Worm (Caenorhabditis elegans) whole organism, midembryonic: ENCODE measurements around the gene Y44F5A.1.
A peak's percentile ranks its signal among the peaks of the same experiment; 100 is the strongest.

Source experiments
- T22C8.4 ChIP-seq: fragments of 200-800 bp; sonication (Bioruptor generic); IDR thresholded peaks from 2 replicates; pipeline ENCODE4 v1.3.6; 2022; ENCODE audit warnings: missing genetic modification characterization, missing compliant biosample characterization
- cog-1 ChIP-seq: sonication (generic microtip); optimal IDR thresholded peaks from 2 replicates; lab custom pipeline; 2016; ENCODE audit warnings: missing genetic modification characterization, missing compliant biosample characterization
- flt-1 ChIP-seq: fragments of 200-800 bp; sonication (Bioruptor generic); IDR thresholded peaks from 2 replicates; pipeline ENCODE4 v1.3.6; 2022; ENCODE audit warnings: missing genetic modification characterization, missing compliant biosample characterization
- klf-2 ChIP-seq: fragments of 200-800 bp; sonication (Bioruptor generic); conservative IDR thresholded peaks from 2 replicates; pipeline ENCODE4 v1.3.6; 2022; ENCODE audit warnings: missing genetic modification reagents, missing genetic modification characterization, missing compliant biosample characterization
- med-1 ChIP-seq: sonication (generic microtip); optimal IDR thresholded peaks from 2 replicates; lab custom pipeline; 2017; ENCODE audit warnings: missing genetic modification characterization, mild to moderate bottlenecking, missing compliant biosample characterization, antibody characterized with exemption, missing genetic modification reagents; ENCODE audit not compliant: insufficient read depth
- ref-1 ChIP-seq: fragments of 200-800 bp; sonication (Bioruptor generic); conservative IDR thresholded peaks from 2 replicates; pipeline ENCODE4 v1.3.6; 2022; ENCODE audit warnings: missing genetic modification reagents, missing genetic modification characterization, missing compliant biosample characterization
- tab-1 ChIP-seq: fragments of 200-800 bp; sonication (Bioruptor generic); IDR thresholded peaks from 2 replicates; pipeline ENCODE4 v1.3.6; 2022; ENCODE audit warnings: missing genetic modification characterization, missing compliant biosample characterization
- ztf-23 ChIP-seq: fragments of 200-800 bp; sonication (Bioruptor generic); IDR thresholded peaks from 2 replicates; pipeline ENCODE4 v1.3.6; 2022; ENCODE audit warnings: missing genetic modification reagents, missing genetic modification characterization, missing compliant biosample characterization
- ztf-29 ChIP-seq: fragments of 200-800 bp; sonication (Bioruptor generic); IDR thresholded peaks from 2 replicates; pipeline ENCODE4 v1.3.6; 2022; ENCODE audit warnings: missing genetic modification reagents, missing genetic modification characterization, missing compliant biosample characterization

DNA sequence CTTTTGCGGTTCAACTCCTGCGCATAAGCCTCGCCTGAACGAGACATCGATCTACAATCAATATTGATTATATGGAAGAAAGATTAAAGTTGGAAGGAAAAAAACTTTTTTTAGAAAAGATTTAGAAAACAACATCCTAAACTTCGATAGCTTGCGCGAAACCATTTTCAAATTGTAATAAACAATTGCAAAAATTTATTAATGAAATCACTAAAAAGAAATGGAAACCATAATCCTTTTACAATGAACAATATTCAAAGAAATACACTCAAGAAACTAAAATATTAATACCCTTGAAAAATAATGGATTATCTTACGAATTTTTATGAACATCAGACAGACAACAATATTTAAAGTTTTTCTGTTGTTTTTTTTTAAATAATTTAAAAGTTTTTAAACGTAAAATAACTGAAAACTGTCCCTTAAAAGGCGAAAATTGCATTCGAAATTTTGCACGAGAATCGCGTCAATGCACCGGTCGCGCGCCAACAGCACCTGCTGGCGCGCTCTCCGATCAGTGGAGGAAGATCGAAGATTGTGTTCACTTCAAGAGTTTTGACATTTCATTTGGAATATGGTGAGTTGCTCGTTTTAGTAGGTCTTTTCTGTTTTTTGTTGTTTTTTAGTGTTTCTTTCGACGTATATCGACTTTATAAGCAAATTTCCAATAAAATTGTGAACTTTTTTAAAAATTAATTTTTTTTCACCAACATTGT, 21.9 kb upstream of the Y44F5A.1 start, which contains the start of the genes sftb-1 and R10E4.1:
- TF ChIP-seq cog-1 (tag; lab: Kevin White, UChicago): no peak
- TF ChIP-seq flt-1: no peak
- peak; percentile 17; the same call in 1 of the 2 replicates for TF ChIP-seq ztf-23
- TF ChIP-seq med-1: no peak
- no peak for TF ChIP-seq ztf-29
- TF ChIP-seq ref-1 (GFP tag; lab: Robert Waterston, UW): no peak
- TF ChIP-seq klf-2 (GFP tag; lab: Robert Waterston, UW): no peak
- TF ChIP-seq T22C8.4 (GFP tag; lab: Robert Waterston, UW): no peak
- no peak for TF ChIP-seq tab-1 (GFP tag; lab: Robert Waterston, UW)
